Fruit fly (Drosophila melanogaster) whole organism, embryonic: Measurements from ENCODE around the gene CG43850.

Source experiments
- CG10462 ChIP-seq: fragments of 200-800 bp; sonication (Bioruptor generic); optimal IDR thresholded peaks from 2 replicates; lab custom pipeline; 2016; ENCODE audit warnings: missing biosample characterization, missing genetic modification characterization
- CG10565 ChIP-seq: fragments of 200-800 bp; sonication (Bioruptor generic); optimal IDR thresholded peaks from 3 replicates; lab custom pipeline; 2016; ENCODE audit warnings: missing biosample characterization, mild to moderate bottlenecking, missing genetic modification characterization
- CG12071 ChIP-seq: fragments of 200-800 bp; sonication (Bioruptor generic); optimal IDR thresholded peaks from 3 replicates; lab custom pipeline; 2018; ENCODE audit warnings: missing biosample characterization, mild to moderate bottlenecking, missing genetic modification characterization
- CG14441 ChIP-seq: fragments of 200-800 bp; sonication (Bioruptor generic); IDR thresholded peaks from 2 replicates; pipeline ENCODE4 v1.3.6; 2022; ENCODE audit warnings: missing biosample characterization, missing genetic modification characterization
- CG15073 ChIP-seq: fragments of 200-800 bp; sonication (Bioruptor generic); optimal IDR thresholded peaks from 2 replicates; lab custom pipeline; 2016; ENCODE audit warnings: missing biosample characterization, missing genetic modification characterization
- CG17385 ChIP-seq: fragments of 200-800 bp; sonication (Bioruptor generic); optimal IDR thresholded peaks from 3 replicates; lab custom pipeline; 2018; ENCODE audit warnings: missing biosample characterization, mild to moderate bottlenecking, missing genetic modification characterization
- CG17912 ChIP-seq: fragments of 200-800 bp; sonication (Bioruptor generic); optimal IDR thresholded peaks from 2 replicates; lab custom pipeline; 2018; ENCODE audit warnings: missing biosample characterization, mild to moderate bottlenecking, missing genetic modification characterization
- CG18599 ChIP-seq: fragments of 200-800 bp; sonication (Bioruptor generic); optimal IDR thresholded peaks from 3 replicates; lab custom pipeline; 2017; ENCODE audit warnings: missing biosample characterization, missing genetic modification characterization, mild to moderate bottlenecking, moderate library complexity, missing genetic modification reagents
- CG18764 ChIP-seq: fragments of 200-800 bp; sonication (Bioruptor generic); optimal IDR thresholded peaks from 3 replicates; lab custom pipeline; 2016; ENCODE audit warnings: missing biosample characterization, missing genetic modification characterization
- CG32532 ChIP-seq: fragments of 200-800 bp; sonication (Bioruptor generic); IDR thresholded peaks from 2 replicates; pipeline ENCODE4 v1.3.6; 2022; ENCODE audit warnings: missing biosample characterization, missing genetic modification characterization
- CG4360 ChIP-seq: fragments of 200-800 bp; sonication (Bioruptor generic); IDR thresholded peaks from 2 replicates; pipeline ENCODE4 v1.3.6; 2022; ENCODE audit warnings: missing biosample characterization, missing genetic modification characterization
- CG7271 ChIP-seq: fragments of 200-800 bp; sonication (Bioruptor generic); optimal IDR thresholded peaks from 2 replicates; lab custom pipeline; 2018; ENCODE audit warnings: missing biosample characterization, mild to moderate bottlenecking, missing genetic modification characterization, moderate library complexity
- CG7786 ChIP-seq: fragments of 200-800 bp; sonication (Bioruptor generic); optimal IDR thresholded peaks from 2 replicates; lab custom pipeline; 2016; ENCODE audit warnings: missing biosample characterization, missing genetic modification characterization
- CG8478 ChIP-seq: fragments of >200 bp; optimal IDR thresholded peaks from 2 replicates; lab custom pipeline; 2018
- CG9932 ChIP-seq: fragments of 200-800 bp; sonication (Bioruptor generic); IDR thresholded peaks from 2 replicates; pipeline ENCODE4 v1.3.6; 2022; ENCODE audit warnings: missing biosample characterization, missing genetic modification characterization
- D ChIP-seq, 2 experiments: fragments of 200-800 bp in 1 of 2; fragments of >200 bp in 1 of 2; sonication (Bioruptor generic) in 1 of 2; optimal IDR thresholded peaks; 2 replicates in 1 of 2; 3 replicates in 1 of 2; lab custom pipeline; 2017; ENCODE audit warnings: mild to moderate bottlenecking in 1 of 2, missing biosample characterization in 1 of 2, missing genetic modification characterization in 1 of 2, missing genetic modification reagents in 1 of 2
- ERR ChIP-seq: fragments of 200-800 bp; sonication (Bioruptor generic); optimal IDR thresholded peaks from 2 replicates; lab custom pipeline; 2016; ENCODE audit warnings: missing biosample characterization, missing genetic modification characterization
- Fer1 ChIP-seq: fragments of 200-800 bp; sonication (Bioruptor generic); optimal IDR thresholded peaks from 2 replicates; lab custom pipeline; 2017; ENCODE audit warnings: missing biosample characterization, mild to moderate bottlenecking, missing genetic modification characterization
- H15 ChIP-seq: fragments of 200-800 bp; sonication (Bioruptor generic); IDR thresholded peaks from 3 replicates; pipeline ENCODE4 v1.3.6; 2022; ENCODE audit warnings: missing biosample characterization, missing genetic modification characterization
- HHEX ChIP-seq: fragments of 200-800 bp; sonication (Bioruptor generic); optimal IDR thresholded peaks from 3 replicates; lab custom pipeline; 2017; ENCODE audit warnings: missing biosample characterization, mild to moderate bottlenecking, missing genetic modification characterization, missing genetic modification reagents
- HLH54F ChIP-seq: fragments of 200-800 bp; sonication (Bioruptor generic); optimal IDR thresholded peaks from 3 replicates; lab custom pipeline; 2016; ENCODE audit warnings: missing biosample characterization, missing genetic modification characterization
- Lpt ChIP-seq: fragments of >200 bp; optimal IDR thresholded peaks from 2 replicates; lab custom pipeline; 2018; ENCODE audit warnings: missing biosample characterization, missing genetic modification characterization
- Mes4 ChIP-seq: fragments of 200-800 bp; sonication (Bioruptor generic); optimal IDR thresholded peaks from 2 replicates; lab custom pipeline; 2016; ENCODE audit warnings: missing biosample characterization, missing genetic modification characterization
- Mrtf ChIP-seq: fragments of 200-800 bp; sonication (Bioruptor generic); IDR thresholded peaks from 3 replicates; pipeline ENCODE4 v1.3.6; 2022; ENCODE audit warnings: missing biosample characterization, missing genetic modification characterization
- Nf-YA ChIP-seq: fragments of 200-800 bp; sonication (Bioruptor generic); IDR thresholded peaks from 2 replicates; pipeline ENCODE4 v1.3.6; 2022; ENCODE audit warnings: missing biosample characterization, missing genetic modification characterization
- Nf-YC ChIP-seq: fragments of 200-800 bp; optimal IDR thresholded peaks from 3 replicates; lab custom pipeline; 2019; ENCODE audit warnings: missing biosample characterization, mild to moderate bottlenecking, missing genetic modification characterization, moderate library complexity
- PHDP ChIP-seq: fragments of 200-800 bp; sonication (Bioruptor generic); optimal IDR thresholded peaks from 3 replicates; lab custom pipeline; 2018; ENCODE audit warnings: missing biosample characterization, mild to moderate bottlenecking, missing genetic modification characterization, moderate library complexity
- Rfx ChIP-seq: fragments of 200-800 bp; sonication (Bioruptor generic); IDR thresholded peaks from 2 replicates; pipeline ENCODE4 v1.3.6; 2022; ENCODE audit warnings: missing biosample characterization, missing genetic modification characterization
- Scr ChIP-seq: fragments of 200-800 bp; sonication (Bioruptor generic); IDR thresholded peaks from 2 replicates; pipeline ENCODE4 v1.3.6; 2022; ENCODE audit warnings: missing biosample characterization, missing genetic modification characterization; ENCODE audit not compliant: partially characterized antibody
- Sin3A ChIP-seq: fragments of >200 bp; optimal IDR thresholded peaks from 2 replicates; lab custom pipeline; 2018
- Xrp1 ChIP-seq: fragments of 200-800 bp; sonication (Bioruptor generic); IDR thresholded peaks from 2 replicates; pipeline ENCODE4 v1.3.6; 2022; ENCODE audit warnings: missing biosample characterization, missing genetic modification characterization
- amos ChIP-seq: fragments of 200-800 bp; sonication (Bioruptor generic); IDR thresholded peaks from 2 replicates; pipeline ENCODE4 v1.3.6; 2022; ENCODE audit warnings: missing biosample characterization, missing genetic modification characterization; ENCODE audit not compliant: partially characterized antibody
- cg ChIP-seq: fragments of 200-800 bp; sonication (Bioruptor generic); optimal IDR thresholded peaks from 3 replicates; lab custom pipeline; 2019; ENCODE audit warnings: missing biosample characterization, mild to moderate bottlenecking, missing genetic modification characterization, moderate library complexity
- chn ChIP-seq: fragments of 200-800 bp; sonication (Bioruptor generic); optimal IDR thresholded peaks from 2 replicates; lab custom pipeline; 2016; ENCODE audit warnings: missing biosample characterization, missing genetic modification characterization
- dm ChIP-seq: fragments of 200-800 bp; sonication (Bioruptor generic); optimal IDR thresholded peaks from 3 replicates; lab custom pipeline; 2016; ENCODE audit warnings: missing biosample characterization, missing genetic modification characterization
- emc ChIP-seq: fragments of 200-800 bp; sonication (Bioruptor generic); optimal IDR thresholded peaks from 2 replicates; lab custom pipeline; 2016; ENCODE audit warnings: missing biosample characterization, missing genetic modification characterization
- gro ChIP-seq: fragments of 200-800 bp; sonication (Bioruptor generic); optimal IDR thresholded peaks from 2 replicates; lab custom pipeline; 2016; ENCODE audit warnings: missing biosample characterization, missing genetic modification characterization
- jumu ChIP-seq: fragments of 200-800 bp; sonication (Bioruptor generic); optimal IDR thresholded peaks from 3 replicates; lab custom pipeline; 2016; ENCODE audit warnings: missing biosample characterization, missing genetic modification characterization
- luna ChIP-seq: fragments of 200-800 bp; sonication (Bioruptor generic); optimal IDR thresholded peaks from 2 replicates; lab custom pipeline; 2016; ENCODE audit warnings: missing biosample characterization, missing genetic modification characterization
- nerfin-2 ChIP-seq: fragments of 200-800 bp; sonication (Bioruptor generic); IDR thresholded peaks from 2 replicates; pipeline ENCODE4 v1.3.6; 2022; ENCODE audit warnings: missing biosample characterization, missing genetic modification characterization; ENCODE audit not compliant: partially characterized antibody
- repo ChIP-seq: fragments of 200-800 bp; sonication (Bioruptor generic); optimal IDR thresholded peaks from 2 replicates; lab custom pipeline; 2016; ENCODE audit warnings: missing biosample characterization, missing genetic modification characterization
- ro ChIP-seq: fragments of 200-800 bp; sonication (Bioruptor generic); IDR thresholded peaks from 2 replicates; pipeline ENCODE4 v1.3.6; 2022; ENCODE audit warnings: missing biosample characterization, missing genetic modification characterization
- run ChIP-seq: fragments of 200-800 bp; sonication (Bioruptor generic); optimal IDR thresholded peaks from 3 replicates; lab custom pipeline; 2018; ENCODE audit warnings: missing biosample characterization, mild to moderate bottlenecking, missing genetic modification characterization
- schlank ChIP-seq: fragments of 200-800 bp; sonication (Bioruptor generic); optimal IDR thresholded peaks from 2 replicates; lab custom pipeline; 2018; ENCODE audit warnings: missing biosample characterization, mild to moderate bottlenecking, missing genetic modification characterization
- sens-2 ChIP-seq: fragments of 200-800 bp; sonication (Bioruptor generic); IDR thresholded peaks from 2 replicates; pipeline ENCODE4 v1.3.6; 2022; ENCODE audit warnings: missing biosample characterization, missing genetic modification characterization
- unc-4 ChIP-seq: fragments of 200-800 bp; sonication (Bioruptor generic); IDR thresholded peaks from 2 replicates; pipeline ENCODE4 v1.3.6; 2022; ENCODE audit warnings: missing biosample characterization, missing genetic modification characterization; ENCODE audit not compliant: partially characterized antibody
- unpg ChIP-seq: fragments of 200-800 bp; sonication (Bioruptor generic); optimal IDR thresholded peaks from 3 replicates; lab custom pipeline; 2018; ENCODE audit warnings: missing biosample characterization, mild to moderate bottlenecking, missing genetic modification characterization, moderate library complexity
- usp ChIP-seq: fragments of >200 bp; optimal IDR thresholded peaks from 2 replicates; lab custom pipeline; 2017; ENCODE audit warnings: missing biosample characterization, missing genetic modification characterization
- vfl ChIP-seq: fragments of 200-800 bp; sonication (Bioruptor generic); optimal IDR thresholded peaks from 2 replicates; lab custom pipeline; 2016; ENCODE audit warnings: missing biosample characterization, missing genetic modification characterization
- vnd ChIP-seq: fragments of 200-800 bp; sonication (Bioruptor generic); IDR thresholded peaks from 3 replicates; pipeline ENCODE4 v1.3.6; 2022; ENCODE audit warnings: missing biosample characterization, missing genetic modification characterization; ENCODE audit not compliant: partially characterized antibody
- zen ChIP-seq: fragments of 200-800 bp; sonication (Bioruptor generic); optimal IDR thresholded peaks from 3 replicates; lab custom pipeline; 2018; ENCODE audit warnings: missing biosample characterization, mild to moderate bottlenecking, missing genetic modification characterization, moderate library complexity

Gene CG43850

dm6 chr2L:13368940-13369339 is 46.3 kb upstream of the CG43850 start, which contains the start of gene CG31855:
CG31855 (plus strand) TSS chr2L:13369204.
- TF ChIP-seq zen (tag; lab: Kevin White, UChicago) (peak; percentile 26), nerfin-2 (GFP tag; lab: Robert Waterston, UW) (no peak), CG9932 (GFP tag; lab: Robert Waterston, UW) (peak; percentile 95), vnd (GFP tag; lab: Robert Waterston, UW) (0 out of 3 replicates have a peak, but pooled peaks have one; percentile 35), CG7271 (tag; lab: Kevin White, UChicago) (peak; percentile 33), HLH54F (GFP tag; lab: Kevin White, UChicago) (peak; percentile 74), dm (GFP tag; lab: Kevin White, UChicago) (peak; percentile 59), CG17385 (GFP tag; lab: Kevin White, UChicago) (peak; percentile 81), vfl (peak; percentile 80), unc-4 (GFP tag; lab: Robert Waterston, UW) (no peak), CG18764 (peak; percentile 80), CG8478 (no peak), unpg (GFP tag; lab: Kevin White, UChicago) (peak; percentile 81), usp (GFP tag; lab: Kevin White, UChicago) (no peak), PHDP (tag; lab: Kevin White, UChicago) (peak; percentile 81), CG12071 (GFP tag; lab: Kevin White, UChicago) (peak; percentile 74), CG10565 (peak; percentile 44), CG7786 (peak; percentile 54), Scr (GFP tag; lab: Robert Waterston, UW) (no peak), schlank (tag; lab: Kevin White, UChicago) (peak; percentile 61), Rfx (GFP tag; lab: Robert Waterston, UW) (peak; percentile 95), cg (GFP tag; lab: Kevin White, UChicago) (no peak), CG17912 (GFP tag; lab: Kevin White, UChicago) (peak; percentile 69), gro (peak; percentile 91), repo (GFP tag; lab: Kevin White, UChicago) (no peak), HHEX (GFP tag; lab: Kevin White, UChicago) (peak; percentile 77), jumu (GFP tag; lab: Kevin White, UChicago) (peak; percentile 62), CG14441 (GFP tag; lab: Robert Waterston, UW) (peak; percentile 76), amos (GFP tag; lab: Robert Waterston, UW) (no peak; the same call in 1 of the 2 replicates), CG15073 (peak; percentile 6), CG18599 (GFP tag; lab: Kevin White, UChicago) (peak; percentile 86), CG32532 (peak; percentile 90), run (tag; lab: Kevin White, UChicago) (peak; percentile 41), Mrtf (GFP tag; lab: Robert Waterston, UW) (peak; percentile 54; the same call in 2 of the 3 replicates), Xrp1 (GFP tag; lab: Robert Waterston, UW) (peak; percentile 86), ERR (GFP tag; lab: Kevin White, UChicago) (peak; percentile 29), Sin3A (lab: Kevin White, UChicago) (no peak), D (optimal IDR thresholded peaks at IDR 0.05; lab: Kevin White, UChicago) (no peak), D (GFP tag; optimal IDR thresholded peaks at IDR 0.05; lab: Kevin White, UChicago) (peak; percentile 56), Nf-YA (GFP tag; lab: Robert Waterston, UW) (peak; percentile 62), Lpt (no peak), Fer1 (GFP tag; lab: Kevin White, UChicago) (peak; percentile 85), sens-2 (peak; percentile 61), CG10462 (peak; percentile 74), luna (GFP tag; lab: Kevin White, UChicago) (peak; percentile 16), emc (GFP tag; lab: Kevin White, UChicago) (peak; percentile 3), CG4360 (GFP tag; lab: Robert Waterston, UW) (no peak), H15 (peak; percentile 87), chn (GFP tag; lab: Kevin White, UChicago) (peak; percentile 87), ro (peak; percentile 39; the same call in 1 of the 2 replicates), Mes4 (GFP tag; lab: Kevin White, UChicago) (peak; percentile 49), Nf-YC (tag; lab: Kevin White, UChicago) (peak; percentile 66)
